Fruit fly (Drosophila melanogaster) S2 (cell line): ENCODE results near the gene CG43050.

Source experiments
- CG8478 ChIP-seq: fragments of >200 bp; optimal IDR thresholded peaks from 2 replicates; lab custom pipeline; 2018
- CTCF ChIP-seq, 2 experiments: fragments of >200 bp; optimal IDR thresholded peaks; 2 replicates each; lab custom pipeline; 2018

Gene CG43050

dm6 chr2L:13119034-13119433, at the start of gene CG43050, which contains the start of gene CG44198:
CG43050 (plus strand) TSS chr2L:13119294.
CG44198 (minus strand) TSS chr2L:13119134.
- TF ChIP-seq CG8478 (lab: Kevin White, UChicago), result no peak
- no peak for TF ChIP-seq CTCF (optimal IDR thresholded peaks at IDR 0.05; lab: Kevin White, UChicago)

- no peak for TF ChIP-seq CG8478 (lab: Kevin White, UChicago)
- no peak for TF ChIP-seq CTCF (optimal IDR thresholded peaks at IDR 0.05; lab: Kevin White, UChicago)
These were observed 49.3 kb upstream of the CG43050 start for dm6 chr2L:13069632-13070279.

- no peak for TF ChIP-seq CG8478 (lab: Kevin White, UChicago)
- TF ChIP-seq CTCF (optimal IDR thresholded peaks at IDR 0.05; lab: Kevin White, UChicago), result no peak
These were observed 47.8 kb upstream of the CG43050 start for dm6 chr2L:13071290-13071689.

dm6 chr2L:13072747-13073355, 46.2 kb upstream of the CG43050 start:
- TF ChIP-seq CTCF (optimal IDR thresholded peaks at IDR 0.05; lab: Kevin White, UChicago), result no peak
- TF ChIP-seq CG8478 (lab: Kevin White, UChicago), result no peak

- TF ChIP-seq CTCF (optimal IDR thresholded peaks at IDR 0.05; lab: Kevin White, UChicago) (no peak), CG8478 (lab: Kevin White, UChicago) (no peak)
These were observed 45.3 kb upstream of the CG43050 start for dm6 chr2L:13073797-13074196.

- TF ChIP-seq CG8478 (lab: Kevin White, UChicago) (no peak), CTCF (optimal IDR thresholded peaks at IDR 0.05; lab: Kevin White, UChicago) (no peak)
These were observed 44.7 kb upstream of the CG43050 start for dm6 chr2L:13074383-13074782.

dm6 chr2L:13079483-13079882, 39.6 kb upstream of the CG43050 start:
- TF ChIP-seq CG8478 (lab: Kevin White, UChicago), result no peak
- no peak for TF ChIP-seq CTCF (optimal IDR thresholded peaks at IDR 0.05; lab: Kevin White, UChicago)

dm6 chr2L:13082177-13082576, 36.9 kb upstream of the CG43050 start:
- TF ChIP-seq CG8478 (lab: Kevin White, UChicago), result no peak

- TF ChIP-seq CTCF (optimal IDR thresholded peaks at IDR 0.05; lab: Kevin White, UChicago), result no peak
These were observed 35.5 kb upstream of the CG43050 start for dm6 chr2L:13083423-13084079.

dm6 chr2L:13086712-13087111, 32.4 kb upstream of the CG43050 start:
- TF ChIP-seq CG8478 (lab: Kevin White, UChicago), result no peak
- no peak for TF ChIP-seq CTCF (optimal IDR thresholded peaks at IDR 0.05; lab: Kevin White, UChicago)

- TF ChIP-seq CTCF (optimal IDR thresholded peaks at IDR 0.05; lab: Kevin White, UChicago) (no peak), CG8478 (lab: Kevin White, UChicago) (no peak)
These were observed 30.5 kb upstream of the CG43050 start for dm6 chr2L:13088550-13088949.

dm6 chr2L:13095805-13096204, 23.3 kb upstream of the CG43050 start:
- no peak for TF ChIP-seq CG8478 (lab: Kevin White, UChicago)
- no peak for TF ChIP-seq CTCF (optimal IDR thresholded peaks at IDR 0.05; lab: Kevin White, UChicago)

- no peak for TF ChIP-seq CG8478 (lab: Kevin White, UChicago)
- no peak for TF ChIP-seq CTCF (optimal IDR thresholded peaks at IDR 0.05; lab: Kevin White, UChicago)
These were observed 21.9 kb upstream of the CG43050 start for dm6 chr2L:13097200-13097599.

- TF ChIP-seq CG8478 (lab: Kevin White, UChicago) (no peak), CTCF (optimal IDR thresholded peaks at IDR 0.05; lab: Kevin White, UChicago) (no peak)
These were observed 20.8 kb upstream of the CG43050 start for dm6 chr2L:13098301-13098700.

dm6 chr2L:13101477-13101876, 17.6 kb upstream of the CG43050 start:
- TF ChIP-seq CG8478 (lab: Kevin White, UChicago) (no peak), CTCF (optimal IDR thresholded peaks at IDR 0.05; lab: Kevin White, UChicago) (no peak)
